Worm (Caenorhabditis elegans): ENCODE data around the gene Y37E11B.10.

ce11 chrIV:3624597-3624996, 18.3 kb upstream of the Y37E11B.10 start, which contains the start of the genes cha-1 and unc-17:
- TF ChIP-seq dpl-1 (GFP tag; optimal IDR thresholded peaks at IDR 0.05) (no peak), F57A8.1 (GFP tag; optimal IDR thresholded peaks at IDR 0.05) (no peak), madf-6 (GFP tag; IDR thresholded peaks at IDR 0.05) (no peak), ztf-18 (tag; optimal IDR thresholded peaks at IDR 0.05) (no peak), cebp-1 (GFP tag; IDR thresholded peaks at IDR 0.05) (no peak), cebp-1 (tag; optimal IDR thresholded peaks at IDR 0.05) (no peak), hlh-12 (tag; optimal IDR thresholded peaks at IDR 0.05) (no peak), egrh-3 (GFP tag; IDR thresholded peaks at IDR 0.05) (no peak), ceh-79 (tag; optimal IDR thresholded peaks at IDR 0.05) (no peak), rpc-1 (optimal IDR thresholded peaks at IDR 0.05) (no peak), rpc-1 (tag; optimal IDR thresholded peaks at IDR 0.05) (no peak)

Data from whole organism, young adult.